Fruit fly (Drosophila melanogaster) whole organism, embryonic: ENCODE measurements around the gene Mkp3.

Experiments
- CG12769 ChIP-seq: fragments of 200-800 bp; sonication (Bioruptor generic); optimal IDR thresholded peaks from 2 replicates; lab custom pipeline; 2019; ENCODE audit warnings: missing biosample characterization, mild to moderate bottlenecking, missing genetic modification characterization, moderate library complexity
- CG13296 ChIP-seq: fragments of 200-800 bp; sonication (Bioruptor generic); optimal IDR thresholded peaks from 3 replicates; lab custom pipeline; 2018; ENCODE audit warnings: missing biosample characterization, mild to moderate bottlenecking, missing genetic modification characterization
- CG14860 ChIP-seq: fragments of 200-800 bp; sonication (Bioruptor generic); IDR thresholded peaks from 3 replicates; pipeline ENCODE4 v1.3.6; 2022; ENCODE audit warnings: missing biosample characterization, missing genetic modification characterization; ENCODE audit not compliant: partially characterized antibody
- CG15479 ChIP-seq: fragments of 200-800 bp; sonication (Bioruptor generic); optimal IDR thresholded peaks from 3 replicates; lab custom pipeline; 2019; ENCODE audit warnings: missing biosample characterization, mild to moderate bottlenecking, missing genetic modification characterization, moderate library complexity
- CG16863 ChIP-seq: fragments of 200-800 bp; sonication (Bioruptor generic); optimal IDR thresholded peaks from 3 replicates; lab custom pipeline; 2016; ENCODE audit warnings: missing biosample characterization, missing genetic modification characterization
- CG18011 ChIP-seq: fragments of 200-800 bp; sonication (Bioruptor generic); optimal IDR thresholded peaks from 2 replicates; lab custom pipeline; 2017; ENCODE audit warnings: missing biosample characterization, missing genetic modification characterization, mild to moderate bottlenecking, moderate library complexity, missing genotype
- CG18262 ChIP-seq: fragments of 200-800 bp; optimal IDR thresholded peaks from 3 replicates; lab custom pipeline; 2019; ENCODE audit warnings: missing biosample characterization, mild to moderate bottlenecking, missing genetic modification characterization, moderate library complexity
- CG2199 ChIP-seq: fragments of 200-800 bp; sonication (Bioruptor generic); IDR thresholded peaks from 3 replicates; pipeline ENCODE4 v1.3.6; 2022; ENCODE audit warnings: missing biosample characterization, missing genetic modification characterization
- CG2202 ChIP-seq: fragments of 200-800 bp; sonication (Bioruptor generic); optimal IDR thresholded peaks from 2 replicates; lab custom pipeline; 2018; ENCODE audit warnings: missing biosample characterization, mild to moderate bottlenecking, missing genetic modification characterization
- CG2889 ChIP-seq: fragments of 200-800 bp; sonication (Bioruptor generic); IDR thresholded peaks from 3 replicates; pipeline ENCODE4 v1.3.6; 2022; ENCODE audit warnings: missing biosample characterization, missing genetic modification characterization
- CG30403 ChIP-seq: fragments of 200-800 bp; sonication (Bioruptor generic); optimal IDR thresholded peaks from 3 replicates; lab custom pipeline; 2016; ENCODE audit warnings: missing biosample characterization, missing genetic modification characterization
- CG3065 ChIP-seq: fragments of 200-800 bp; sonication (Bioruptor generic); optimal IDR thresholded peaks from 2 replicates; lab custom pipeline; 2016; ENCODE audit warnings: missing biosample characterization, missing genetic modification characterization
- CG31441 ChIP-seq: fragments of 200-800 bp; sonication (Bioruptor generic); IDR thresholded peaks from 2 replicates; pipeline ENCODE4 v1.3.6; 2022; ENCODE audit warnings: missing biosample characterization, missing genetic modification characterization
- CG34376 ChIP-seq: fragments of 200-800 bp; sonication (Bioruptor generic); optimal IDR thresholded peaks from 2 replicates; lab custom pipeline; 2018; ENCODE audit warnings: missing biosample characterization, mild to moderate bottlenecking, missing genetic modification characterization
- CG43689 ChIP-seq: fragments of 200-800 bp; sonication (Bioruptor generic); IDR thresholded peaks from 2 replicates; pipeline ENCODE4 v1.3.6; 2022; ENCODE audit warnings: missing biosample characterization, missing genetic modification characterization
- CG4424 ChIP-seq: fragments of 200-800 bp; sonication (Bioruptor generic); optimal IDR thresholded peaks from 3 replicates; lab custom pipeline; 2016; ENCODE audit warnings: missing biosample characterization, missing genetic modification characterization
- CG4820 ChIP-seq: fragments of 200-800 bp; sonication (Bioruptor generic); optimal IDR thresholded peaks from 3 replicates; lab custom pipeline; 2016; ENCODE audit warnings: missing biosample characterization, missing genetic modification characterization
- CG6854 ChIP-seq: fragments of 200-800 bp; sonication (Bioruptor generic); optimal IDR thresholded peaks from 3 replicates; lab custom pipeline; 2017; ENCODE audit warnings: missing biosample characterization, mild to moderate bottlenecking, missing genetic modification characterization
- Camta ChIP-seq: fragments of 200-800 bp; sonication (Bioruptor generic); optimal IDR thresholded peaks from 2 replicates; lab custom pipeline; 2016; ENCODE audit warnings: missing biosample characterization, missing genetic modification characterization
- CoRest ChIP-seq: fragments of 200-800 bp; sonication (Bioruptor generic); optimal IDR thresholded peaks from 3 replicates; lab custom pipeline; 2018; ENCODE audit warnings: missing biosample characterization, mild to moderate bottlenecking, missing genetic modification characterization, moderate library complexity
- D19A ChIP-seq: fragments of 200-800 bp; optimal IDR thresholded peaks from 3 replicates; lab custom pipeline; 2019; ENCODE audit warnings: missing biosample characterization, mild to moderate bottlenecking, missing genetic modification characterization, moderate library complexity
- Dbx ChIP-seq: fragments of 200-800 bp; sonication (Bioruptor generic); IDR thresholded peaks from 3 replicates; pipeline ENCODE4 v1.3.6; 2022; ENCODE audit warnings: missing biosample characterization, missing genetic modification characterization
- Dip3 ChIP-seq: fragments of 200-800 bp; sonication (Bioruptor generic); optimal IDR thresholded peaks from 3 replicates; lab custom pipeline; 2016; ENCODE audit warnings: missing biosample characterization, missing genetic modification characterization
- Gug ChIP-seq: fragments of 200-800 bp; sonication (Bioruptor generic); IDR thresholded peaks from 4 replicates; pipeline ENCODE4 v1.3.6; 2022; ENCODE audit warnings: missing biosample characterization, missing genetic modification characterization
- HLH4C ChIP-seq: fragments of 200-800 bp; sonication (Bioruptor generic); IDR thresholded peaks from 3 replicates; pipeline ENCODE4 v1.3.6; 2022; ENCODE audit warnings: missing biosample characterization, missing genetic modification characterization; ENCODE audit not compliant: partially characterized antibody
- HLHmδ ChIP-seq: fragments of 200-800 bp; sonication (Bioruptor generic); optimal IDR thresholded peaks from 2 replicates; lab custom pipeline; 2018; ENCODE audit warnings: missing biosample characterization, mild to moderate bottlenecking, missing genetic modification characterization, moderate library complexity
- HmgD ChIP-seq: fragments of 200-800 bp; sonication (Bioruptor generic); optimal IDR thresholded peaks from 3 replicates; lab custom pipeline; 2016; ENCODE audit warnings: missing biosample characterization, missing genetic modification characterization
- Jarid2 ChIP-seq: fragments of 200-800 bp; sonication (Bioruptor generic); optimal IDR thresholded peaks from 3 replicates; lab custom pipeline; 2017; ENCODE audit warnings: mild to moderate bottlenecking, missing biosample characterization, missing genetic modification reagents, missing genetic modification characterization
- Lpt ChIP-seq: fragments of >200 bp; optimal IDR thresholded peaks from 2 replicates; lab custom pipeline; 2018; ENCODE audit warnings: missing biosample characterization, missing genetic modification characterization
- Mad ChIP-seq: fragments of 200-800 bp; sonication (Bioruptor generic); optimal IDR thresholded peaks from 2 replicates; lab custom pipeline; 2016; ENCODE audit warnings: missing biosample characterization, missing genetic modification characterization
- Neu2 ChIP-seq: fragments of 200-800 bp; sonication (Bioruptor generic); optimal IDR thresholded peaks from 3 replicates; lab custom pipeline; 2016; ENCODE audit warnings: missing biosample characterization, missing genetic modification characterization, borderline replicate concordance
- Ssrp ChIP-seq: fragments of 200-800 bp; sonication (Bioruptor generic); optimal IDR thresholded peaks from 2 replicates; lab custom pipeline; 2018; ENCODE audit warnings: missing biosample characterization, mild to moderate bottlenecking, missing genetic modification characterization, moderate library complexity
- Stat92E ChIP-seq, 3 experiments: fragments of >200 bp in 2 of 3; fragments of 200-800 bp in 1 of 3; sonication (Bioruptor generic) in 1 of 3; optimal IDR thresholded peaks; 2 replicates each; lab custom pipeline; 2017 to 2019; ENCODE audit warnings: missing biosample characterization in 3 of 3, missing genetic modification characterization in 3 of 3, mild to moderate bottlenecking in 1 of 3, moderate library complexity in 1 of 3
- Trl ChIP-seq, 3 experiments: fragments of >200 bp in 2 of 3; fragments of 200-800 bp in 1 of 3; sonication (Bioruptor generic) in 1 of 3; optimal IDR thresholded peaks; 2 replicates in 1 of 3; 3 replicates in 2 of 3; lab custom pipeline; 2016 to 2017; ENCODE audit warnings: missing biosample characterization in 1 of 3, missing genetic modification characterization in 1 of 3
- amos ChIP-seq: fragments of 200-800 bp; sonication (Bioruptor generic); IDR thresholded peaks from 2 replicates; pipeline ENCODE4 v1.3.6; 2022; ENCODE audit warnings: missing biosample characterization, missing genetic modification characterization; ENCODE audit not compliant: partially characterized antibody
- da ChIP-seq: fragments of 200-800 bp; sonication (Bioruptor generic); optimal IDR thresholded peaks from 2 replicates; lab custom pipeline; 2016; ENCODE audit warnings: missing biosample characterization, missing genetic modification characterization
- dmrt99B ChIP-seq: fragments of 200-800 bp; sonication (Bioruptor generic); optimal IDR thresholded peaks from 2 replicates; lab custom pipeline; 2018; ENCODE audit warnings: missing biosample characterization, mild to moderate bottlenecking, missing genetic modification characterization, moderate library complexity
- esg ChIP-seq: fragments of 200-800 bp; sonication (Bioruptor generic); conservative IDR thresholded peaks from 2 replicates; pipeline ENCODE4 v1.3.6; 2022; ENCODE audit warnings: missing biosample characterization, missing genetic modification characterization
- eve ChIP-seq, 2 experiments: fragments of >200 bp; optimal IDR thresholded peaks; 2 replicates each; lab custom pipeline; 2017; ENCODE audit warnings: missing biosample characterization in 2 of 2, missing genetic modification characterization in 2 of 2
- hkb ChIP-seq, 2 experiments: fragments of 200-800 bp in 1 of 2; fragments of >200 bp in 1 of 2; sonication (Bioruptor generic) in 1 of 2; IDR thresholded peaks in 1 of 2; optimal IDR thresholded peaks in 1 of 2; 2 replicates each; pipeline versions ENCODE4 v1.3.6 to Lab custom; 2017 to 2022; ENCODE audit warnings: missing biosample characterization in 1 of 2, missing genetic modification characterization in 1 of 2
- kni ChIP-seq: fragments of 200-800 bp; sonication (Bioruptor generic); optimal IDR thresholded peaks from 3 replicates; lab custom pipeline; 2017; ENCODE audit warnings: mild to moderate bottlenecking, missing biosample characterization, missing genetic modification reagents, missing genetic modification characterization
- knrl ChIP-seq: fragments of 200-800 bp; sonication (Bioruptor generic); IDR thresholded peaks from 3 replicates; pipeline ENCODE4 v1.3.6; 2022; ENCODE audit warnings: missing biosample characterization, missing genetic modification characterization; ENCODE audit not compliant: partially characterized antibody
- prd ChIP-seq, 3 experiments: fragments of >200 bp in 2 of 3; fragments of 200-800 bp in 1 of 3; sonication (Bioruptor generic) in 1 of 3; optimal IDR thresholded peaks in 2 of 3; IDR thresholded peaks in 1 of 3; 2 replicates in 2 of 3; 3 replicates in 1 of 3; pipeline versions ENCODE4 v1.3.6 to Lab custom; 2017 to 2022; ENCODE audit warnings: missing biosample characterization in 1 of 3, missing genetic modification characterization in 1 of 3
- pros ChIP-seq: fragments of 200-800 bp; sonication (Bioruptor generic); optimal IDR thresholded peaks from 3 replicates; lab custom pipeline; 2019; ENCODE audit warnings: missing biosample characterization, mild to moderate bottlenecking, missing genetic modification characterization, moderate library complexity
- seq ChIP-seq: fragments of 200-800 bp; sonication (Bioruptor generic); IDR thresholded peaks from 2 replicates; pipeline ENCODE4 v1.3.6; 2022; ENCODE audit warnings: missing biosample characterization, missing genetic modification characterization
- unc-4 ChIP-seq: fragments of 200-800 bp; sonication (Bioruptor generic); IDR thresholded peaks from 2 replicates; pipeline ENCODE4 v1.3.6; 2022; ENCODE audit warnings: missing biosample characterization, missing genetic modification characterization; ENCODE audit not compliant: partially characterized antibody
- vnd ChIP-seq: fragments of 200-800 bp; sonication (Bioruptor generic); IDR thresholded peaks from 3 replicates; pipeline ENCODE4 v1.3.6; 2022; ENCODE audit warnings: missing biosample characterization, missing genetic modification characterization; ENCODE audit not compliant: partially characterized antibody
- wek ChIP-seq: fragments of 200-800 bp; sonication (Bioruptor generic); optimal IDR thresholded peaks from 3 replicates; lab custom pipeline; 2018; ENCODE audit warnings: missing biosample characterization, mild to moderate bottlenecking, missing genetic modification characterization, moderate library complexity

Mkp3 gene

dm6 chr3L:19043464-19044034, 42.7 kb downstream of the Mkp3 start (continued):
- TF ChIP-seq CG16863 (GFP tag; lab: Kevin White, UChicago) (no peak), CG13296 (GFP tag; lab: Kevin White, UChicago) (no peak), pros (GFP tag; lab: Kevin White, UChicago) (peak; percentile 69), CG12769 (peak; percentile 48), CG2889 (GFP tag; lab: Robert Waterston, UW) (no peak), CG14860 (GFP tag; lab: Robert Waterston, UW) (no peak), da (no peak), eve (GFP tag; optimal IDR thresholded peaks at IDR 0.05; lab: Kevin White, UChicago) (peak in 1 of 2 experiments; percentile 63), CG15479 (peak; percentile 63), Jarid2 (no peak), Mad (GFP tag; lab: Kevin White, UChicago) (no peak), esg (GFP tag; lab: Robert Waterston, UW) (no peak), CG4424 (GFP tag; lab: Kevin White, UChicago) (no peak), CG2199 (peak; percentile 94; the same call in 2 of the 3 replicates), unc-4 (no peak), HmgD (GFP tag; lab: Kevin White, UChicago) (no peak), CG18011 (no peak), CG43689 (GFP tag; lab: Robert Waterston, UW) (no peak), wek (GFP tag; lab: Kevin White, UChicago) (no peak), knrl (GFP tag; lab: Robert Waterston, UW) (no peak), CG18262 (tag; lab: Kevin White, UChicago) (no peak), kni (GFP tag; lab: Kevin White, UChicago) (peak; percentile 50), hkb (optimal IDR thresholded peaks at IDR 0.05; lab: Kevin White, UChicago) (no peak), hkb (GFP tag; IDR thresholded peaks at IDR 0.05; lab: Robert Waterston, UW) (no peak)

- TF ChIP-seq CG34376 = no peak
- no peak for TF ChIP-seq prd (optimal IDR thresholded peaks at IDR 0.05; lab: Kevin White, UChicago)
- TF ChIP-seq prd (GFP tag; IDR thresholded peaks at IDR 0.05; lab: Robert Waterston, UW) = peak; percentile 91
- TF ChIP-seq Dbx = no peak
- no peak for TF ChIP-seq HLHmδ (GFP tag; lab: Kevin White, UChicago)
- TF ChIP-seq CoRest = peak; percentile 93
- TF ChIP-seq dmrt99B (tag; lab: Kevin White, UChicago) = peak; percentile 91
- TF ChIP-seq Camta (GFP tag; lab: Kevin White, UChicago) = peak; percentile 45
- TF ChIP-seq HLH4C = no peak
- peak; percentile 19; the same call in 1 of the 4 replicates for TF ChIP-seq Gug
- TF ChIP-seq CG3065 (GFP tag; lab: Kevin White, UChicago) = peak; percentile 35
- TF ChIP-seq Trl (optimal IDR thresholded peaks at IDR 0.05; lab: Kevin White, UChicago) = no peak
- peak; percentile 9 for TF ChIP-seq Trl (GFP tag; optimal IDR thresholded peaks at IDR 0.05; lab: Kevin White, UChicago)
- no peak for TF ChIP-seq amos (GFP tag; lab: Robert Waterston, UW)
- peak; percentile 85 for TF ChIP-seq CG4820 (GFP tag; lab: Kevin White, UChicago)
- TF ChIP-seq D19A (tag; lab: Kevin White, UChicago) = peak; percentile 90
- no peak for TF ChIP-seq seq
- no peak for TF ChIP-seq vnd (GFP tag; lab: Robert Waterston, UW)
- TF ChIP-seq Lpt = no peak
- no peak for TF ChIP-seq HmgD (GFP tag; lab: Kevin White, UChicago)
- TF ChIP-seq CG6854 (GFP tag; lab: Kevin White, UChicago) = peak; percentile 24
- peak; percentile 88 for TF ChIP-seq CG2202 (tag; lab: Kevin White, UChicago)
- TF ChIP-seq Dip3 (GFP tag; lab: Kevin White, UChicago) = no peak
- peak; percentile 96 for TF ChIP-seq CG31441 (GFP tag; lab: Robert Waterston, UW)
- no peak for TF ChIP-seq Neu2 (GFP tag; lab: Kevin White, UChicago)
- peak; percentile 86 for TF ChIP-seq CG30403 (GFP tag; lab: Kevin White, UChicago)
- TF ChIP-seq Stat92E (GFP tag; optimal IDR thresholded peaks at IDR 0.05; lab: Kevin White, UChicago) = peak in 1 of 3 experiments; percentile 56
- TF ChIP-seq Ssrp = peak; percentile 93
Observed at dm6 chr3L:19042501-19042900, 43.7 kb downstream of the Mkp3 start.
